Worm (Caenorhabditis elegans) whole organism, late embryonic: ENCODE results near the gene srh-304.

ENCODE experiments used
- C08G9.2 ChIP-seq: sonication (generic microtip); optimal IDR thresholded peaks from 2 replicates; lab custom pipeline; 2016; ENCODE audit warnings: mild to moderate bottlenecking, missing genetic modification characterization, moderate library complexity, missing compliant biosample characterization
- K02D7.2 ChIP-seq: sonication (generic microtip); optimal IDR thresholded peaks from 2 replicates; lab custom pipeline; 2017; ENCODE audit warnings: mild to moderate bottlenecking, missing genetic modification characterization, missing compliant biosample characterization
- ama-1 ChIP-seq: fragments of 150-350 bp; optimal IDR thresholded peaks from 2 replicates; lab custom pipeline; 2014
- ceh-2 ChIP-seq: sonication (generic microtip); optimal IDR thresholded peaks from 2 replicates; lab custom pipeline; 2016; ENCODE audit warnings: missing genotype, missing genetic modification characterization, missing compliant biosample characterization
- dve-1 ChIP-seq: sonication (generic microtip); optimal IDR thresholded peaks from 2 replicates; lab custom pipeline; 2017; ENCODE audit warnings: antibody characterized with exemption, mild to moderate bottlenecking, missing genetic modification characterization, missing compliant biosample characterization
- hlh-30 ChIP-seq: sonication (generic microtip); optimal IDR thresholded peaks from 2 replicates; lab custom pipeline; 2017; ENCODE audit warnings: antibody characterized with exemption, missing genetic modification characterization, missing compliant biosample characterization; ENCODE audit not compliant: insufficient read depth
- nhr-11 ChIP-seq: fragments of 150-350 bp; optimal IDR thresholded peaks from 2 replicates; lab custom pipeline; 2014; ENCODE audit warnings: missing biosample characterization, missing genetic modification characterization
- pag-3 ChIP-seq: sonication (generic microtip); optimal IDR thresholded peaks from 2 replicates; lab custom pipeline; 2016; ENCODE audit warnings: missing compliant biosample characterization, missing genetic modification characterization, borderline replicate concordance
- pha-4 ChIP-seq: fragments of 150-350 bp; optimal IDR thresholded peaks from 2 replicates; lab custom pipeline; 2018; ENCODE audit warnings: missing biosample characterization, missing genetic modification reagents, missing genetic modification characterization
- pros-1 ChIP-seq: fragments of 150-350 bp; optimal IDR thresholded peaks from 2 replicates; lab custom pipeline; 2014; ENCODE audit warnings: missing biosample characterization, missing genetic modification reagents, missing genetic modification characterization
- sox-4 ChIP-seq: sonication (generic microtip); optimal IDR thresholded peaks from 2 replicates; lab custom pipeline; 2017; ENCODE audit warnings: mild to moderate bottlenecking, missing genetic modification characterization, inconsistent platforms, missing compliant biosample characterization
- syd-9 ChIP-seq: sonication (generic microtip); optimal IDR thresholded peaks from 2 replicates; lab custom pipeline; 2016; ENCODE audit warnings: mild to moderate bottlenecking, missing genetic modification characterization, moderate library complexity, missing compliant biosample characterization

DNA sequence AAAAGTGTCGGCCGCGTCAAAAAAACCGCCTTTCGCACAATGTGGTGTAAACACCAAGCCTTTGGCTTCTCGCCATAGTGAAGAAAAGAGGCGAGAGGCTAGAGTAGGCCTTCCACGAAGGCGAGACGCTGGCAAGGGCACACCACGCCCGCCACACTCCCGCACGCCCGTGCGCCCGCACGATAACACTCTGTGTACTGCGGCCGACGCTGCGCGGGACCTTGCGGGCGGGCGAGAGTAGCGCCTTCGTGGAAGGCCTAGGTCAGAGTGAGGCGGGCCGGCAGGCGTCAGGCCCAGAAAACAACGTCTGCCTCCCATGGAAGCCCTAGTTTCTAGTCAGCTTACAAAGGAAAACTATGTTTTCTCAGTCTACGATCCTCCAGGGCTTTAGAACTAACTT, 16.3 kb upstream of the srh-304 start:
- TF ChIP-seq ama-1 (lab: Kevin White, UChicago) (no peak), pha-4 (tag; lab: Kevin White, UChicago) (no peak), K02D7.2 (no peak), ceh-2 (no peak), nhr-11 (tag; lab: Kevin White, UChicago) (no peak), sox-4 (tag; lab: Kevin White, UChicago) (no peak), hlh-30 (no peak), C08G9.2 (tag; lab: Kevin White, UChicago) (no peak), pros-1 (tag; lab: Kevin White, UChicago) (no peak), dve-1 (tag; lab: Kevin White, UChicago) (no peak), pag-3 (no peak), syd-9 (tag; lab: Kevin White, UChicago) (no peak)
